Worm (Caenorhabditis elegans): Measurements from ENCODE around the gene alh-3.

DNA sequence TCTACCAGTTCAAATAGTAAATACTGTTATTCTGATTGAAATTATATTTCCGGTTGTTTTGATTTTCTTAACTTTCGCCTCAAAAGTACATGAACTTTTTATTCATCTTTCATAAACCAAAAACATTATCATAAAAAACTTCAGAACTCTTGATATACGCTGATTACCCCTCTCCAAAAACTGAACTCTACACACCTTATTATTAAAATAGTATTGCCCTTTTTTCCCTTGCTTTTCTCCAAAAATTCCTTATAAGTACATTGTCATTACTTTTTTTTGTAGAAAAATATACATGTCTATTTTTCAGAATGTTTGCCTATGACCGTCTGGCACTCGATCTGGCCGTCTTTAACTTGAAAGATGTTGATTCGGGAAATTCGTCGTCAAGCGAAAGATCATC is 40.6 kb upstream of the alh-3 start, which contains the start of gene Y43E12A.2:
- TF ChIP-seq tlf-1 (GFP tag; optimal IDR thresholded peaks at IDR 0.05) (no peak), unc-62 (GFP tag; optimal IDR thresholded peaks at IDR 0.05) (no peak), mel-28 (tag; optimal IDR thresholded peaks at IDR 0.05; ENCODE audit: borderline replicate concordance) (no peak), him-1 (tag; optimal IDR thresholded peaks at IDR 0.05) (no peak), pha-4 (tag; optimal IDR thresholded peaks at IDR 0.05) (no peak), snpc-1.1 (tag; optimal IDR thresholded peaks at IDR 0.05; ENCODE audit: insufficient read depth) (no peak)

Measured in whole organism, young adult.